Worm (Caenorhabditis elegans) whole organism, L4/young adult: ENCODE data around the gene hrg-5.

Experiments
- W03F9.2 ChIP-seq: fragments of 150-350 bp; optimal IDR thresholded peaks from 2 replicates; lab custom pipeline; 2014; ENCODE audit warnings: missing biosample characterization, missing genetic modification characterization
- him-1 ChIP-seq: sonication (generic microtip); optimal IDR thresholded peaks from 2 replicates; lab custom pipeline; 2016; ENCODE audit warnings: missing genotype, missing genetic modification reagents, missing genetic modification characterization, missing compliant biosample characterization

- TF ChIP-seq him-1 (no peak), W03F9.2 (tag; lab: Kevin White, UChicago) (no peak)
Observed at ce11 chrIV:11049806-11050205, 20.6 kb upstream of the hrg-5 start, which contains the start of gene F36H1.3.
